Fruit fly (Drosophila melanogaster): Measurements from ENCODE around the gene CG10859.

Gene CG10859

DNA sequence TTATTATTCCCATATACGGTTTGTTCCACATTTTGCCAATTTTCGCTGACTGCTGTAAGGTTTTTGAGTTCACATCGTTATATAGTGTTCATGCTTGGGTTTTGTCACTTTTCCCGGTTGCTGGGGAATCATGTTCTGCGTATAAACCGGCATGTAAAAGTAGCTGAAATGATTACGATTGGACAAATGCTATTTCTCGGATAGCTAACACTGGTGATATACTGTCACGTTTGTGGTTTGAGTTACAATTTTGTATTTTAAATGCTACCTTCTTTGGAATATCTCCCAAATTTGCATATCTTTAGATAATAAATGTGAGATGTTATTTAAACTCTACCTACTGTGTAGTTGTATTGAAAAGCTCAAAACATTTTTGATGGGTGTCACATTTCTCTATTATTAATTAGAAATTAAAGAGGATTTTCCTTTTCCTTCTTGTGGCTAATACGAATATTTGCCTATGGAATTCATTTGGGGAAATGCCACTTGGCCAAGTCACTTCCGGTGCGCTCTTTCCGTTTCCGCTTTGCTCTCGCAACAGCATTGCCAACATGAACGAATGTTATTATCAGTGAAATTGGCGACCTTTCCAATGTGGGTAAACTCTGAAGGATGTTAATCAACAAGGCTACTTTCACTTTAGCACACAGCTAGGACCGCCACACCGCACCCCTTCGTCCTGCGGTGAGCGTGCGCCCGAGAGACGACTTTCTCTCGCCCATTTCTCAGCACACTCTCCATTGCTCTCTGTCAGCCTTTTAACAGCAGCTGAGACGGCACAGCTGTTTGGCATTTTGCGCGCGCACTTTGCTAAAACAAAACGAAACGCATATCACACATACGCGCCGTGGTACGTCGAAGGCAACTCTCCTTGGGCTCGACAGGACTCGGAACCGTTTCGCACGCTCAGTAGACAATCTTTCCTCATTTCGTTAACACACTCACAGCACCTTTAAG, 16.3 kb upstream of the CG10859 start, which contains the start of the genes CG16956, CG42784 and CG43850 (continued):
- TF ChIP-seq chinmo (GFP tag; IDR thresholded peaks at IDR 0.05; ENCODE audit: partially characterized antibody) (no peak), Hr51 (GFP tag; optimal IDR thresholded peaks at IDR 0.05) (peak in 1 of 2 experiments; percentile 69), CG5953 (GFP tag; IDR thresholded peaks at IDR 0.05) (no peak), esg (GFP tag; conservative IDR thresholded peaks at IDR 0.05) (no peak), Taf1 (GFP tag; IDR thresholded peaks at IDR 0.05) (no peak), Hand (GFP tag; optimal IDR thresholded peaks at IDR 0.05) (peak; percentile 88), Doc2 (GFP tag; IDR thresholded peaks at IDR 0.05) (no peak), CG6254 (GFP tag; optimal IDR thresholded peaks at IDR 0.05) (no peak), BtbVII (GFP tag; optimal IDR thresholded peaks at IDR 0.05) (peak; percentile 81), Hr39 (optimal IDR thresholded peaks at IDR 0.05) (no peak), CG5180 (GFP tag; optimal IDR thresholded peaks at IDR 0.05) (peak; percentile 51), CG10147 (GFP tag; optimal IDR thresholded peaks at IDR 0.05) (peak; percentile 56), Lpt (GFP tag; optimal IDR thresholded peaks at IDR 0.05) (no peak), Camta (GFP tag; optimal IDR thresholded peaks at IDR 0.05) (no peak), Max (GFP tag; optimal IDR thresholded peaks at IDR 0.05) (no peak), CG2875 (GFP tag; optimal IDR thresholded peaks at IDR 0.05) (no peak), CG33213 (GFP tag; optimal IDR thresholded peaks at IDR 0.05) (peak; percentile 30), eyg (GFP tag; optimal IDR thresholded peaks at IDR 0.05) (no peak), CG11093 (GFP tag; IDR thresholded peaks at IDR 0.05) (no peak), CG8944 (GFP tag; optimal IDR thresholded peaks at IDR 0.05) (no peak), CG17385 (GFP tag; optimal IDR thresholded peaks at IDR 0.05) (peak; percentile 78), vvl (GFP tag; IDR thresholded peaks at IDR 0.05) (0 out of 2 replicates have a peak, but pooled peaks have one; percentile 60), HLH3B (GFP tag; IDR thresholded peaks at IDR 0.05) (no peak; the same call in 1 of the 2 replicates), BEAF-32 (GFP tag; optimal IDR thresholded peaks at IDR 0.05) (no peak), Hr3 (GFP tag; optimal IDR thresholded peaks at IDR 0.05) (no peak), NfI (GFP tag; optimal IDR thresholded peaks at IDR 0.05) (peak; percentile 80), CG10462 (GFP tag; optimal IDR thresholded peaks at IDR 0.05) (no peak), tup (GFP tag; optimal IDR thresholded peaks at IDR 0.05) (no peak), grn (GFP tag; optimal IDR thresholded peaks at IDR 0.05) (peak; percentile 1), grau (tag; optimal IDR thresholded peaks at IDR 0.05) (peak; percentile 57), CG11723 (GFP tag; optimal IDR thresholded peaks at IDR 0.05) (peak; percentile 42), E2f2 (GFP tag; IDR thresholded peaks at IDR 0.05) (no peak; the same call in 1 of the 2 replicates), CG1602 (GFP tag; optimal IDR thresholded peaks at IDR 0.05) (no peak), CG32772 (GFP tag; IDR thresholded peaks at IDR 0.05) (no peak), CG42726 (GFP tag; IDR thresholded peaks at IDR 0.05; ENCODE audit: partially characterized antibody) (no peak), CG6689 (GFP tag; IDR thresholded peaks at IDR 0.05) (no peak), Ets65A (GFP tag) (peak; percentile 51), caup (GFP tag; optimal IDR thresholded peaks at IDR 0.05; ENCODE audit: severe bottlenecking) (peak; percentile 89), Elba2 (GFP tag; optimal IDR thresholded peaks at IDR 0.05) (no peak), CG10959 (GFP tag; IDR thresholded peaks at IDR 0.05) (no peak), mam (GFP tag; optimal IDR thresholded peaks at IDR 0.05) (no peak), CG10431 (GFP tag; optimal IDR thresholded peaks at IDR 0.05) (no peak), CG14014 (GFP tag; IDR thresholded peaks at IDR 0.05) (no peak), CG7786 (GFP tag; optimal IDR thresholded peaks at IDR 0.05) (no peak), her (GFP tag; optimal IDR thresholded peaks at IDR 0.05) (peak; percentile 42), disco-r (GFP tag; optimal IDR thresholded peaks at IDR 0.05) (peak; percentile 5), CG1529 (GFP tag; optimal IDR thresholded peaks at IDR 0.05) (peak; percentile 12), CG16813 (GFP tag; IDR thresholded peaks at IDR 0.05; ENCODE audit: partially characterized antibody) (no peak), CG11560 (tag; IDR thresholded peaks at IDR 0.05) (no peak)

Measured in whole organism, embryonic.